Fruit fly (Drosophila melanogaster) whole organism, adult: ENCODE measurements around the gene CG18731.

Experiments
- CG11617 ChIP-seq: fragments of 200-800 bp; sonication (Bioruptor generic); optimal IDR thresholded peaks from 2 replicates; lab custom pipeline; 2017; ENCODE audit warnings: mild to moderate bottlenecking, missing biosample characterization, missing genetic modification reagents, missing genetic modification characterization
- CG12768 ChIP-seq: fragments of 200-800 bp; sonication (Bioruptor generic); optimal IDR thresholded peaks from 2 replicates; lab custom pipeline; 2017; ENCODE audit warnings: missing biosample characterization, missing genetic modification characterization, mild to moderate bottlenecking, moderate library complexity, missing genetic modification reagents
- CG14711 ChIP-seq: fragments of 200-800 bp; sonication (Bioruptor generic); optimal IDR thresholded peaks from 2 replicates; lab custom pipeline; 2018; ENCODE audit warnings: missing biosample characterization, mild to moderate bottlenecking, missing genetic modification characterization, moderate library complexity
- CG1620 ChIP-seq: fragments of 200-800 bp; sonication (Bioruptor generic); optimal IDR thresholded peaks from 2 replicates; lab custom pipeline; 2016; ENCODE audit warnings: missing biosample characterization, missing genetic modification characterization
- CG33017 ChIP-seq: fragments of 200-800 bp; sonication (Bioruptor generic); optimal IDR thresholded peaks from 2 replicates; lab custom pipeline; 2018; ENCODE audit warnings: missing biosample characterization, mild to moderate bottlenecking, missing genetic modification characterization, moderate library complexity
- CG5204 ChIP-seq: fragments of 200-800 bp; sonication (Bioruptor generic); optimal IDR thresholded peaks from 2 replicates; lab custom pipeline; 2016; ENCODE audit warnings: missing biosample characterization, missing genetic modification characterization
- CG7045 ChIP-seq: fragments of 200-800 bp; sonication (Bioruptor generic); optimal IDR thresholded peaks from 2 replicates; lab custom pipeline; 2017; ENCODE audit warnings: missing biosample characterization, mild to moderate bottlenecking, missing genetic modification characterization
- CG7101 ChIP-seq: fragments of 200-800 bp; sonication (Bioruptor generic); optimal IDR thresholded peaks from 2 replicates; lab custom pipeline; 2018; ENCODE audit warnings: missing biosample characterization, mild to moderate bottlenecking, missing genetic modification characterization, moderate library complexity
- Clk ChIP-seq: fragments of 200-800 bp; sonication (Bioruptor generic); optimal IDR thresholded peaks from 2 replicates; lab custom pipeline; 2017; ENCODE audit warnings: missing biosample characterization, missing genetic modification characterization
- Crg-1 ChIP-seq: fragments of 200-800 bp; sonication (Bioruptor generic); optimal IDR thresholded peaks from 2 replicates; lab custom pipeline; 2016; ENCODE audit warnings: missing biosample characterization, missing genetic modification characterization
- Hr96 ChIP-seq: fragments of 200-800 bp; sonication (Bioruptor generic); optimal IDR thresholded peaks from 2 replicates; lab custom pipeline; 2016; ENCODE audit warnings: missing biosample characterization, missing genetic modification characterization
- Mnt ChIP-seq: fragments of 200-800 bp; sonication (Bioruptor generic); optimal IDR thresholded peaks from 2 replicates; lab custom pipeline; 2016; ENCODE audit warnings: missing biosample characterization, mild to moderate bottlenecking, missing genetic modification characterization
- bab1 ChIP-seq: fragments of 200-800 bp; sonication (Bioruptor generic); optimal IDR thresholded peaks from 3 replicates; lab custom pipeline; 2019; ENCODE audit warnings: missing biosample characterization, mild to moderate bottlenecking, missing genetic modification characterization, moderate library complexity
- cic ChIP-seq: fragments of 200-800 bp; sonication (Bioruptor generic); optimal IDR thresholded peaks from 2 replicates; lab custom pipeline; 2017; ENCODE audit warnings: missing biosample characterization, mild to moderate bottlenecking, missing genetic modification characterization, moderate library complexity
- cnc ChIP-seq, 2 experiments: fragments of >200 bp; optimal IDR thresholded peaks; 2 replicates each; lab custom pipeline; 2017
- kay ChIP-seq: fragments of 200-800 bp; sonication (Bioruptor generic); peaks from one replicate; lab custom pipeline; 2016; ENCODE audit warnings: missing biosample characterization, missing genetic modification characterization, borderline replicate concordance
- ovo ChIP-seq: fragments of 200-800 bp; sonication (Bioruptor generic); optimal IDR thresholded peaks from 2 replicates; lab custom pipeline; 2016; ENCODE audit warnings: missing biosample characterization, missing genetic modification characterization
- pad ChIP-seq: fragments of 200-800 bp; sonication (Bioruptor generic); optimal IDR thresholded peaks from 3 replicates; lab custom pipeline; 2017; ENCODE audit warnings: missing biosample characterization, missing genetic modification characterization, mild to moderate bottlenecking, moderate library complexity, missing genetic modification reagents
- tj ChIP-seq: fragments of 200-800 bp; sonication (Bioruptor generic); optimal IDR thresholded peaks from 3 replicates; lab custom pipeline; 2017; ENCODE audit warnings: missing biosample characterization, mild to moderate bottlenecking, missing genetic modification characterization, moderate library complexity
- toe ChIP-seq: fragments of 200-800 bp; sonication (Bioruptor generic); optimal IDR thresholded peaks from 2 replicates; lab custom pipeline; 2016; ENCODE audit warnings: missing biosample characterization, missing genetic modification characterization

Gene CG18731

dm6 chr3R:29690539-29690852 is 34.3 kb upstream of the CG18731 start:
- TF ChIP-seq Mnt (GFP tag; lab: Kevin White, UChicago), result no peak
- no peak for TF ChIP-seq CG14711 (tag; lab: Kevin White, UChicago)
- no peak for TF ChIP-seq ovo (GFP tag; lab: Kevin White, UChicago)
- TF ChIP-seq CG7101, result no peak
- no peak for TF ChIP-seq pad (GFP tag; lab: Kevin White, UChicago)
- no peak for TF ChIP-seq CG1620 (GFP tag; lab: Kevin White, UChicago)
- no peak for TF ChIP-seq Clk (GFP tag; lab: Kevin White, UChicago)
- no peak for TF ChIP-seq bab1
- no peak for TF ChIP-seq CG33017 (tag; lab: Kevin White, UChicago)
- TF ChIP-seq tj (GFP tag; lab: Kevin White, UChicago), result no peak
- no peak for TF ChIP-seq toe (GFP tag; lab: Kevin White, UChicago)
- no peak for TF ChIP-seq CG11617
- no peak for TF ChIP-seq cnc (optimal IDR thresholded peaks at IDR 0.05; lab: Kevin White, UChicago)
- no peak for TF ChIP-seq Hr96 (GFP tag; lab: Kevin White, UChicago)
- no peak for TF ChIP-seq CG12768 (GFP tag; lab: Kevin White, UChicago)
- no peak for TF ChIP-seq CG7045
- TF ChIP-seq Crg-1 (GFP tag; lab: Kevin White, UChicago), result no peak

dm6 chr3R:29690960-29691527 is 33.8 kb upstream of the CG18731 start:
- no peak for TF ChIP-seq CG7045
- TF ChIP-seq Hr96 (GFP tag; lab: Kevin White, UChicago), result no peak
- no peak for TF ChIP-seq CG12768 (GFP tag; lab: Kevin White, UChicago)
- TF ChIP-seq CG33017 (tag; lab: Kevin White, UChicago), result no peak
- no peak for TF ChIP-seq CG14711 (tag; lab: Kevin White, UChicago)
- no peak for TF ChIP-seq cnc (optimal IDR thresholded peaks at IDR 0.05; lab: Kevin White, UChicago)
- TF ChIP-seq bab1, result no peak
- TF ChIP-seq cic (GFP tag; lab: Kevin White, UChicago), result no peak
- no peak for TF ChIP-seq Mnt (GFP tag; lab: Kevin White, UChicago)
- TF ChIP-seq CG11617, result no peak
- no peak for TF ChIP-seq CG1620 (GFP tag; lab: Kevin White, UChicago)
- TF ChIP-seq Clk (GFP tag; lab: Kevin White, UChicago), result no peak
- no peak for TF ChIP-seq Crg-1 (GFP tag; lab: Kevin White, UChicago)
- no peak for TF ChIP-seq ovo (GFP tag; lab: Kevin White, UChicago)
- TF ChIP-seq CG5204 (GFP tag; lab: Kevin White, UChicago), result no peak
- TF ChIP-seq toe (GFP tag; lab: Kevin White, UChicago), result no peak
- no peak for TF ChIP-seq tj (GFP tag; lab: Kevin White, UChicago)
- no peak for TF ChIP-seq kay (GFP tag; lab: Kevin White, UChicago)
- no peak for TF ChIP-seq CG7101
- no peak for TF ChIP-seq pad (GFP tag; lab: Kevin White, UChicago)

- no peak for TF ChIP-seq kay (GFP tag; lab: Kevin White, UChicago)
- no peak for TF ChIP-seq Mnt (GFP tag; lab: Kevin White, UChicago)
- no peak for TF ChIP-seq tj (GFP tag; lab: Kevin White, UChicago)
- TF ChIP-seq Clk (GFP tag; lab: Kevin White, UChicago), result no peak
- no peak for TF ChIP-seq CG14711 (tag; lab: Kevin White, UChicago)
- TF ChIP-seq CG11617, result no peak
- no peak for TF ChIP-seq CG7045
- TF ChIP-seq Hr96 (GFP tag; lab: Kevin White, UChicago), result no peak
- no peak for TF ChIP-seq Crg-1 (GFP tag; lab: Kevin White, UChicago)
- TF ChIP-seq cnc (optimal IDR thresholded peaks at IDR 0.05; lab: Kevin White, UChicago), result no peak
- TF ChIP-seq pad (GFP tag; lab: Kevin White, UChicago), result no peak
- TF ChIP-seq CG1620 (GFP tag; lab: Kevin White, UChicago), result no peak
- TF ChIP-seq cic (GFP tag; lab: Kevin White, UChicago), result no peak
- TF ChIP-seq ovo (GFP tag; lab: Kevin White, UChicago), result no peak
Measured at dm6 chr3R:29692009-29692641, 32.7 kb upstream of the CG18731 start, which contains the start of gene dmrt99B. dmrt99B (plus strand) TSS chr3R:29692591.

dm6 chr3R:29695744-29696143 is 29.1 kb upstream of the CG18731 start:
- TF ChIP-seq CG1620 (GFP tag; lab: Kevin White, UChicago) (no peak), tj (GFP tag; lab: Kevin White, UChicago) (no peak), Crg-1 (GFP tag; lab: Kevin White, UChicago) (no peak), CG14711 (tag; lab: Kevin White, UChicago) (no peak), CG5204 (GFP tag; lab: Kevin White, UChicago) (no peak), CG7101 (no peak), Hr96 (GFP tag; lab: Kevin White, UChicago) (no peak), cnc (optimal IDR thresholded peaks at IDR 0.05; lab: Kevin White, UChicago) (no peak), bab1 (no peak), CG33017 (tag; lab: Kevin White, UChicago) (no peak), pad (GFP tag; lab: Kevin White, UChicago) (no peak), CG12768 (GFP tag; lab: Kevin White, UChicago) (no peak), Mnt (GFP tag; lab: Kevin White, UChicago) (no peak), kay (GFP tag; lab: Kevin White, UChicago) (no peak), ovo (GFP tag; lab: Kevin White, UChicago) (no peak)

dm6 chr3R:29696359-29696758 is 28.5 kb upstream of the CG18731 start:
- TF ChIP-seq CG33017 (tag; lab: Kevin White, UChicago) (no peak), CG5204 (GFP tag; lab: Kevin White, UChicago) (no peak), pad (GFP tag; lab: Kevin White, UChicago) (no peak), cic (GFP tag; lab: Kevin White, UChicago) (no peak), tj (GFP tag; lab: Kevin White, UChicago) (no peak), CG14711 (tag; lab: Kevin White, UChicago) (no peak), CG7045 (no peak), toe (GFP tag; lab: Kevin White, UChicago) (no peak)
